5 worm cellular contexts compared by ENCODE assay signal in the genomic region with DNA sequence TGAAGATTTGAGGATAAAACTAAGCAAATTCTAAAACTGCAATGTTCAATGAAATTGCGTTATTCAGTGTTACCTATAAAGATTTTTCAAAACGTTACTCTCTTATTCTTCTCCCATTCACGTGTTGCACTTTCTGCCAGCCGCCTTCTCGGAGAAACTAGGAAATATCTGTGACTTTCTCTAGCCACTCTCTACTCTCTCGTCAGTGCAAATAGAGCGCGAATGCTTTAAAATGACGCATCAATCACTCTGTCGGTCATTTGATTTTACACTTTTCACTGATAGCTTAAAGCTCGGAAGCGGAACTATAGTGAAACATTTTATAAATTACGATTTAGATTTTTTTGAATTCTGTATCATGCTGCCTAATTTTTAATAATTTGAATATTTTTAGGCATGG.
A peak's percentile ranks its signal among the peaks of the same experiment; 100 is the strongest.
TF ChIP-seq lines count a peak whose summit lies in the region.

No protein-coding gene starts in this region.

TF ChIP-seq in whole organism, L1 larva, 84 proteins besides CTCF, POLR2A, EP300 and RAD21 (continued from another document and continues in another):
- TF ChIP-seq ztf-4 (tag; optimal IDR thresholded peaks at IDR 0.05; lab: Kevin White, UChicago) (peak; percentile 79), efl-3 (GFP tag; optimal IDR thresholded peaks at IDR 0.05; lab: Kevin White, UChicago) (no peak), nhr-237 (tag; optimal IDR thresholded peaks at IDR 0.05; lab: Kevin White, UChicago) (peak; percentile 19), efl-1 (optimal IDR thresholded peaks at IDR 0.05; lab: Kevin White, UChicago) (peak; percentile 58 to 67), efl-1 (GFP tag; optimal IDR thresholded peaks at IDR 0.05 in 1 of 2; lab: Kevin White, UChicago) (peak; percentile 49 to 73), snpc-4 (tag; optimal IDR thresholded peaks at IDR 0.05; lab: Kevin White, UChicago) (peak; percentile 53), nhr-85 (tag; lab: Kevin White, UChicago) (peak; percentile 88), dpl-1 (GFP tag; optimal IDR thresholded peaks at IDR 0.05; lab: Kevin White, UChicago) (peak; percentile 50 to 64 (median 59)), nhr-12 (tag; optimal IDR thresholded peaks at IDR 0.05; lab: Kevin White, UChicago) (no peak), lin-13 (GFP tag; optimal IDR thresholded peaks at IDR 0.05; lab: Kevin White, UChicago) (peak; percentile 78), nhr-71 (tag; optimal IDR thresholded peaks at IDR 0.05; lab: Kevin White, UChicago) (peak; percentile 96), vab-15 (tag; optimal IDR thresholded peaks at IDR 0.05; lab: Kevin White, UChicago) (no peak), lin-15B (tag; optimal IDR thresholded peaks at IDR 0.05; lab: Kevin White, UChicago) (peak; percentile 57), F16B12.6 (tag; optimal IDR thresholded peaks at IDR 0.05; lab: Kevin White, UChicago) (no peak), grh-1 (GFP tag; IDR thresholded peaks at IDR 0.05; lab: Robert Waterston, UW) (no peak), lin-39 (tag; optimal IDR thresholded peaks at IDR 0.05; lab: Kevin White, UChicago) (peak; percentile 96), nhr-47 (tag; optimal IDR thresholded peaks at IDR 0.05; lab: Kevin White, UChicago) (peak; percentile 75), unc-30 (tag; optimal IDR thresholded peaks at IDR 0.05; lab: Kevin White, UChicago) (no peak), skn-1 (tag; optimal IDR thresholded peaks at IDR 0.05; lab: Kevin White, UChicago) (peak; percentile 92), zag-1 (tag; optimal IDR thresholded peaks at IDR 0.05; lab: Kevin White, UChicago) (no peak), ces-1 (GFP tag; optimal IDR thresholded peaks at IDR 0.05; lab: Kevin White, UChicago) (no peak), snu-23 (GFP tag; optimal IDR thresholded peaks at IDR 0.05; lab: Kevin White, UChicago) (peak; percentile 94), lsy-2 (tag; optimal IDR thresholded peaks at IDR 0.05; lab: Kevin White, UChicago) (peak; percentile 73 to 89), tbx-2 (tag; optimal IDR thresholded peaks at IDR 0.05; lab: Kevin White, UChicago) (peak; percentile 83), sptf-1 (tag; optimal IDR thresholded peaks at IDR 0.05; lab: Kevin White, UChicago) (no peak), fkh-8 (tag; optimal IDR thresholded peaks at IDR 0.05; lab: Kevin White, UChicago) (peak; percentile 82)

TF ChIP-seq in whole organism, L2 larva, 48 proteins besides CTCF, POLR2A, EP300 and RAD21 (continued from another document):
- TF ChIP-seq mdl-1 (tag; optimal IDR thresholded peaks at IDR 0.05; lab: Kevin White, UChicago) (peak; percentile 20 to 76), C34F6.9 (tag; optimal IDR thresholded peaks at IDR 0.05; lab: Kevin White, UChicago) (peak; percentile 94), R02D3.7 (tag; optimal IDR thresholded peaks at IDR 0.05; lab: Kevin White, UChicago) (no peak), unc-62 (GFP tag; optimal IDR thresholded peaks at IDR 0.05; lab: Kevin White, UChicago) (no peak), ztf-4 (tag; optimal IDR thresholded peaks at IDR 0.05; lab: Kevin White, UChicago) (peak; percentile 29), nhr-25 (tag; optimal IDR thresholded peaks at IDR 0.05; lab: Kevin White, UChicago) (peak; percentile 83), ceh-16 (tag; optimal IDR thresholded peaks at IDR 0.05; lab: Kevin White, UChicago) (no peak), elt-3 (tag; optimal IDR thresholded peaks at IDR 0.05; lab: Kevin White, UChicago) (no peak), ztf-11 (tag; optimal IDR thresholded peaks at IDR 0.05; lab: Kevin White, UChicago) (no peak), peb-1 (tag; optimal IDR thresholded peaks at IDR 0.05; lab: Kevin White, UChicago) (no peak), unc-55 (GFP tag; optimal IDR thresholded peaks at IDR 0.05; lab: Kevin White, UChicago) (peak; percentile 87), egl-27 (tag; optimal IDR thresholded peaks at IDR 0.05; lab: Kevin White, UChicago) (peak; percentile 70), nhr-129 (tag; optimal IDR thresholded peaks at IDR 0.05; lab: Kevin White, UChicago) (peak; percentile 94), ceh-82 (tag; optimal IDR thresholded peaks at IDR 0.05; lab: Kevin White, UChicago) (no peak), nhr-23 (tag; optimal IDR thresholded peaks at IDR 0.05; lab: Kevin White, UChicago) (no peak), ama-1 (optimal IDR thresholded peaks at IDR 0.05; lab: Kevin White, UChicago) (no peak), nhr-11 (tag; optimal IDR thresholded peaks at IDR 0.05; lab: Kevin White, UChicago) (no peak), nhr-12 (tag; optimal IDR thresholded peaks at IDR 0.05; lab: Kevin White, UChicago) (no peak), unc-39 (tag; optimal IDR thresholded peaks at IDR 0.05; lab: Kevin White, UChicago) (no peak), aly-2 (tag; optimal IDR thresholded peaks at IDR 0.05; lab: Kevin White, UChicago) (no peak)

TF ChIP-seq in whole organism, L3 larva, 47 proteins besides CTCF, POLR2A, EP300 and RAD21 (continued from another document):
- TF ChIP-seq nhr-25 (tag; optimal IDR thresholded peaks at IDR 0.05; lab: Kevin White, UChicago) (peak; percentile 84), elt-2 (tag; optimal IDR thresholded peaks at IDR 0.05; lab: Kevin White, UChicago) (peak; percentile 45), hmg-11 (tag; optimal IDR thresholded peaks at IDR 0.05; lab: Kevin White, UChicago) (peak; percentile 26), R02D3.7 (tag; optimal IDR thresholded peaks at IDR 0.05; lab: Kevin White, UChicago) (peak; percentile 35), egl-5 (tag; optimal IDR thresholded peaks at IDR 0.05; lab: Kevin White, UChicago) (peak; percentile 88), ceh-82 (tag; optimal IDR thresholded peaks at IDR 0.05; lab: Kevin White, UChicago) (no peak), ama-1 (optimal IDR thresholded peaks at IDR 0.05; lab: Kevin White, UChicago) (no peak), ceh-9 (tag; optimal IDR thresholded peaks at IDR 0.05; lab: Kevin White, UChicago) (no peak), lin-15B (tag; optimal IDR thresholded peaks at IDR 0.05; lab: Kevin White, UChicago) (peak; percentile 78), egl-27 (tag; optimal IDR thresholded peaks at IDR 0.05; lab: Kevin White, UChicago) (no peak), pha-4 (tag; optimal IDR thresholded peaks at IDR 0.05; lab: Kevin White, UChicago) (peak; percentile 77), sea-2 (GFP tag; optimal IDR thresholded peaks at IDR 0.05; lab: Kevin White, UChicago) (no peak), lin-39 (tag; optimal IDR thresholded peaks at IDR 0.05; lab: Kevin White, UChicago) (peak; percentile 98), skn-1 (tag; optimal IDR thresholded peaks at IDR 0.05; lab: Kevin White, UChicago) (no peak), eor-1 (tag; optimal IDR thresholded peaks at IDR 0.05; lab: Kevin White, UChicago) (no peak), ztf-4 (tag; optimal IDR thresholded peaks at IDR 0.05; lab: Kevin White, UChicago) (no peak)

TF ChIP-seq in whole organism, L4 larva, 104 proteins besides CTCF, POLR2A, EP300 and RAD21 (continued from another document):
- TF ChIP-seq unc-62 (GFP tag; optimal IDR thresholded peaks at IDR 0.05 in 1 of 2; lab: Kevin White, UChicago) (peak in 1 of 2 experiments; percentile 99), unc-62 (tag; optimal IDR thresholded peaks at IDR 0.05; lab: Kevin White, UChicago) (no peak), nhr-10 (tag; optimal IDR thresholded peaks at IDR 0.05; lab: Kevin White, UChicago) (peak; percentile 46), hlh-11 (tag; optimal IDR thresholded peaks at IDR 0.05; lab: Kevin White, UChicago) (peak; percentile 92), daf-16 (GFP tag; optimal IDR thresholded peaks at IDR 0.05; lab: Kevin White, UChicago) (no peak), daf-16 (tag; optimal IDR thresholded peaks at IDR 0.05; lab: Kevin White, UChicago) (peak; percentile 30), duxl-1 (tag; optimal IDR thresholded peaks at IDR 0.05; lab: Kevin White, UChicago; ENCODE audit: poor library complexity) (no peak), cey-2 (tag; optimal IDR thresholded peaks at IDR 0.05; lab: Kevin White, UChicago; ENCODE audit: borderline replicate concordance, insufficient read depth) (no peak), lim-7 (GFP tag; IDR thresholded peaks at IDR 0.05; lab: Robert Waterston, UW) (no peak), dve-1 (tag; optimal IDR thresholded peaks at IDR 0.05; lab: Kevin White, UChicago; ENCODE audit: insufficient read depth) (peak; percentile 80), hif-1 (tag; optimal IDR thresholded peaks at IDR 0.05; lab: Kevin White, UChicago) (peak in 1 of 2 experiments; percentile 65), aha-1 (tag; lab: Kevin White, UChicago) (peak; percentile 49), madf-5 (GFP tag; IDR thresholded peaks at IDR 0.05; lab: Robert Waterston, UW) (no peak), madf-9 (GFP tag; conservative IDR thresholded peaks at IDR 0.05; lab: Robert Waterston, UW) (no peak), lin-38 (GFP tag; IDR thresholded peaks at IDR 0.05; lab: Robert Waterston, UW) (peak; percentile 81), ctbp-1 (GFP tag; IDR thresholded peaks at IDR 0.05; lab: Robert Waterston, UW) (0 out of 2 replicates have a peak, but pooled peaks have one; percentile 19), dmd-6 (GFP tag; IDR thresholded peaks at IDR 0.05; lab: Robert Waterston, UW) (peak; percentile 86), nhr-77 (tag; optimal IDR thresholded peaks at IDR 0.05; lab: Kevin White, UChicago) (peak; percentile 75), attf-4 (tag; optimal IDR thresholded peaks at IDR 0.05; lab: Kevin White, UChicago) (no peak), spr-3 (GFP tag; optimal IDR thresholded peaks at IDR 0.05; lab: Kevin White, UChicago) (no peak), F44E2.7 (GFP tag; IDR thresholded peaks at IDR 0.05; lab: Robert Waterston, UW) (no peak)

TF ChIP-seq in whole organism, late embryonic, 69 proteins besides CTCF, POLR2A, EP300 and RAD21 (continued from another document):
- TF ChIP-seq hlh-8 (tag; optimal IDR thresholded peaks at IDR 0.05; lab: Kevin White, UChicago) (no peak), elt-2 (tag; optimal IDR thresholded peaks at IDR 0.05; lab: Kevin White, UChicago) (no peak), lin-11 (tag; optimal IDR thresholded peaks at IDR 0.05; lab: Kevin White, UChicago) (no peak), C08G9.2 (tag; optimal IDR thresholded peaks at IDR 0.05; lab: Kevin White, UChicago) (no peak)
TF ChIP-seq in whole organism, late embryonic: peak in this region for 7.
